Fruit fly (Drosophila melanogaster) whole organism, adult: ENCODE results near the gene Nmnat.

Experiments
- CG14711 ChIP-seq: fragments of 200-800 bp; sonication (Bioruptor generic); optimal IDR thresholded peaks from 2 replicates; lab custom pipeline; 2018; ENCODE audit warnings: missing biosample characterization, mild to moderate bottlenecking, missing genetic modification characterization, moderate library complexity
- CG7045 ChIP-seq: fragments of 200-800 bp; sonication (Bioruptor generic); optimal IDR thresholded peaks from 2 replicates; lab custom pipeline; 2017; ENCODE audit warnings: missing biosample characterization, mild to moderate bottlenecking, missing genetic modification characterization
- CG7101 ChIP-seq: fragments of 200-800 bp; sonication (Bioruptor generic); optimal IDR thresholded peaks from 2 replicates; lab custom pipeline; 2018; ENCODE audit warnings: missing biosample characterization, mild to moderate bottlenecking, missing genetic modification characterization, moderate library complexity
- bab1 ChIP-seq: fragments of 200-800 bp; sonication (Bioruptor generic); optimal IDR thresholded peaks from 3 replicates; lab custom pipeline; 2019; ENCODE audit warnings: missing biosample characterization, mild to moderate bottlenecking, missing genetic modification characterization, moderate library complexity
- cic ChIP-seq: fragments of 200-800 bp; sonication (Bioruptor generic); optimal IDR thresholded peaks from 2 replicates; lab custom pipeline; 2017; ENCODE audit warnings: missing biosample characterization, mild to moderate bottlenecking, missing genetic modification characterization, moderate library complexity
- cnc ChIP-seq, 2 experiments: fragments of >200 bp; optimal IDR thresholded peaks; 2 replicates each; lab custom pipeline; 2017
- kay ChIP-seq: fragments of 200-800 bp; sonication (Bioruptor generic); peaks from one replicate; lab custom pipeline; 2016; ENCODE audit warnings: missing biosample characterization, missing genetic modification characterization, borderline replicate concordance
- pad ChIP-seq: fragments of 200-800 bp; sonication (Bioruptor generic); optimal IDR thresholded peaks from 3 replicates; lab custom pipeline; 2017; ENCODE audit warnings: missing biosample characterization, missing genetic modification characterization, mild to moderate bottlenecking, moderate library complexity, missing genetic modification reagents

- TF ChIP-seq bab1 (GFP tag; lab: Kevin White, UChicago) (peak; percentile 47), cnc (optimal IDR thresholded peaks at IDR 0.05; lab: Kevin White, UChicago) (no peak), CG7045 (GFP tag; lab: Kevin White, UChicago) (no peak), pad (GFP tag; lab: Kevin White, UChicago) (peak; percentile 13), kay (GFP tag; lab: Kevin White, UChicago) (no peak), CG7101 (peak; percentile 4), CG14711 (tag; lab: Kevin White, UChicago) (peak; percentile 24), cic (no peak)
These were observed 7.0 kb upstream of the Nmnat start, which contains the start of gene Osbp for dm6 chr3R:24938049-24938448.
